Fruit fly (Drosophila melanogaster) whole organism, embryonic: ENCODE results near the gene Gas8.
A peak's percentile ranks its signal among the peaks of the same experiment; 100 is the strongest.

ENCODE experiments used
- Aef1 ChIP-seq: fragments of 200-800 bp; sonication (Bioruptor generic); IDR thresholded peaks from 3 replicates; pipeline ENCODE4 v1.3.6; 2022; ENCODE audit warnings: missing biosample characterization, missing genetic modification characterization
- Bgb ChIP-seq: fragments of 200-800 bp; sonication (Bioruptor generic); IDR thresholded peaks from 2 replicates; pipeline ENCODE4 v1.3.6; 2022; ENCODE audit warnings: missing biosample characterization, missing genetic modification characterization; ENCODE audit not compliant: partially characterized antibody
- Blimp-1 ChIP-seq: fragments of 200-800 bp; sonication (Bioruptor generic); optimal IDR thresholded peaks from 3 replicates; lab custom pipeline; 2018; ENCODE audit warnings: missing biosample characterization, missing genetic modification characterization, mild to moderate bottlenecking, moderate library complexity, missing genetic modification reagents
- CG10462 ChIP-seq: fragments of 200-800 bp; sonication (Bioruptor generic); optimal IDR thresholded peaks from 2 replicates; lab custom pipeline; 2016; ENCODE audit warnings: missing biosample characterization, missing genetic modification characterization
- CG10565 ChIP-seq: fragments of 200-800 bp; sonication (Bioruptor generic); optimal IDR thresholded peaks from 3 replicates; lab custom pipeline; 2016; ENCODE audit warnings: missing biosample characterization, mild to moderate bottlenecking, missing genetic modification characterization
- CG10979 ChIP-seq: fragments of 200-800 bp; sonication (Bioruptor generic); optimal IDR thresholded peaks from 2 replicates; lab custom pipeline; 2018; ENCODE audit warnings: missing biosample characterization, mild to moderate bottlenecking, missing genetic modification characterization, moderate library complexity
- CG11093 ChIP-seq: fragments of 200-800 bp; sonication (Bioruptor generic); IDR thresholded peaks from 3 replicates; pipeline ENCODE4 v1.3.6; 2022; ENCODE audit warnings: missing biosample characterization, missing genetic modification characterization
- CG13894 ChIP-seq: fragments of 200-800 bp; sonication (Bioruptor generic); optimal IDR thresholded peaks from 3 replicates; lab custom pipeline; 2018; ENCODE audit warnings: missing biosample characterization, mild to moderate bottlenecking, missing genetic modification characterization, moderate library complexity
- CG1529 ChIP-seq: fragments of 200-800 bp; sonication (Bioruptor generic); optimal IDR thresholded peaks from 3 replicates; lab custom pipeline; 2018; ENCODE audit warnings: missing biosample characterization, missing genetic modification characterization
- CG15601 ChIP-seq: fragments of 200-800 bp; sonication (Bioruptor generic); optimal IDR thresholded peaks from 3 replicates; lab custom pipeline; 2019; ENCODE audit warnings: missing biosample characterization, mild to moderate bottlenecking, missing genetic modification characterization, moderate library complexity
- CG1792 ChIP-seq: fragments of 200-800 bp; sonication (Bioruptor generic); optimal IDR thresholded peaks from 2 replicates; lab custom pipeline; 2016; ENCODE audit warnings: missing biosample characterization, missing genetic modification characterization
- CG2116 ChIP-seq: fragments of 200-800 bp; sonication (Bioruptor generic); optimal IDR thresholded peaks from 3 replicates; lab custom pipeline; 2018; ENCODE audit warnings: missing biosample characterization, mild to moderate bottlenecking, missing genetic modification characterization
- CG31388 ChIP-seq: fragments of 200-800 bp; sonication (Bioruptor generic); optimal IDR thresholded peaks from 2 replicates; lab custom pipeline; 2016; ENCODE audit warnings: missing biosample characterization, missing genetic modification characterization
- CG3163 ChIP-seq: fragments of 200-800 bp; sonication (Bioruptor generic); optimal IDR thresholded peaks from 3 replicates; lab custom pipeline; 2016; ENCODE audit warnings: missing biosample characterization, missing genetic modification characterization
- CG34422 ChIP-seq: fragments of 200-800 bp; sonication (Bioruptor generic); IDR thresholded peaks from 3 replicates; pipeline ENCODE4 v1.3.6; 2022; ENCODE audit warnings: missing biosample characterization, missing genetic modification characterization
- CG4404 ChIP-seq: fragments of 200-800 bp; sonication (Bioruptor generic); IDR thresholded peaks from 2 replicates; pipeline ENCODE4 v1.3.6; 2022; ENCODE audit warnings: missing biosample characterization, missing genetic modification characterization
- CG4854 ChIP-seq: fragments of 200-800 bp; sonication (Bioruptor generic); optimal IDR thresholded peaks from 2 replicates; lab custom pipeline; 2016; ENCODE audit warnings: missing biosample characterization, missing genetic modification characterization, inconsistent platforms
- CG6813 ChIP-seq: fragments of 200-800 bp; sonication (Bioruptor generic); optimal IDR thresholded peaks from 2 replicates; lab custom pipeline; 2017; ENCODE audit warnings: missing biosample characterization, missing genetic modification characterization, mild to moderate bottlenecking, moderate library complexity, missing genetic modification reagents
- CG7556 ChIP-seq: fragments of 200-800 bp; sonication (Bioruptor generic); optimal IDR thresholded peaks from 2 replicates; lab custom pipeline; 2017; ENCODE audit warnings: missing biosample characterization, mild to moderate bottlenecking, missing genetic modification characterization
- CG9215 ChIP-seq: fragments of 200-800 bp; sonication (Bioruptor generic); IDR thresholded peaks from 2 replicates; pipeline ENCODE4 v1.3.6; 2022; ENCODE audit warnings: missing biosample characterization, missing genetic modification characterization
- CG9437 ChIP-seq: fragments of 200-800 bp; sonication (Bioruptor generic); optimal IDR thresholded peaks from 2 replicates; lab custom pipeline; 2018; ENCODE audit warnings: missing biosample characterization, mild to moderate bottlenecking, missing genetic modification characterization
- CG9797 ChIP-seq: fragments of 200-800 bp; sonication (Bioruptor generic); optimal IDR thresholded peaks from 3 replicates; lab custom pipeline; 2018; ENCODE audit warnings: missing biosample characterization, mild to moderate bottlenecking, missing genetic modification characterization
- D19A ChIP-seq: fragments of 200-800 bp; optimal IDR thresholded peaks from 3 replicates; lab custom pipeline; 2019; ENCODE audit warnings: missing biosample characterization, mild to moderate bottlenecking, missing genetic modification characterization, moderate library complexity
- Deaf1 ChIP-seq: fragments of 200-800 bp; optimal IDR thresholded peaks from 3 replicates; lab custom pipeline; 2019; ENCODE audit warnings: missing biosample characterization, mild to moderate bottlenecking, missing genetic modification characterization, moderate library complexity
- Dfd ChIP-seq, 2 experiments: fragments of >200 bp; optimal IDR thresholded peaks; 2 replicates each; lab custom pipeline; 2017; ENCODE audit warnings: missing biosample characterization in 2 of 2, missing genetic modification characterization in 2 of 2
- ERR ChIP-seq: fragments of 200-800 bp; sonication (Bioruptor generic); optimal IDR thresholded peaks from 2 replicates; lab custom pipeline; 2016; ENCODE audit warnings: missing biosample characterization, missing genetic modification characterization
- Fer1 ChIP-seq: fragments of 200-800 bp; sonication (Bioruptor generic); optimal IDR thresholded peaks from 2 replicates; lab custom pipeline; 2017; ENCODE audit warnings: missing biosample characterization, mild to moderate bottlenecking, missing genetic modification characterization
- Hr51 ChIP-seq, 2 experiments: fragments of 200-800 bp; sonication (Bioruptor generic); optimal IDR thresholded peaks; 2 replicates in 1 of 2; 3 replicates in 1 of 2; lab custom pipeline; 2016 to 2018; ENCODE audit warnings: missing biosample characterization in 2 of 2, missing genetic modification characterization in 2 of 2, mild to moderate bottlenecking in 1 of 2, moderate library complexity in 1 of 2
- Mad ChIP-seq: fragments of 200-800 bp; sonication (Bioruptor generic); optimal IDR thresholded peaks from 2 replicates; lab custom pipeline; 2016; ENCODE audit warnings: missing biosample characterization, missing genetic modification characterization
- Max ChIP-seq: fragments of 200-800 bp; sonication (Bioruptor generic); optimal IDR thresholded peaks from 2 replicates; lab custom pipeline; 2016; ENCODE audit warnings: missing biosample characterization, mild to moderate bottlenecking, missing genetic modification characterization
- Rfx ChIP-seq: fragments of 200-800 bp; sonication (Bioruptor generic); IDR thresholded peaks from 2 replicates; pipeline ENCODE4 v1.3.6; 2022; ENCODE audit warnings: missing biosample characterization, missing genetic modification characterization
- Tbp ChIP-seq: fragments of >200 bp; optimal IDR thresholded peaks from 2 replicates; lab custom pipeline; 2018; ENCODE audit warnings: missing biosample characterization, missing genetic modification characterization
- Usf ChIP-seq: fragments of 200-800 bp; sonication (Bioruptor generic); optimal IDR thresholded peaks from 2 replicates; lab custom pipeline; 2017; ENCODE audit warnings: missing genotype, missing biosample characterization, missing genetic modification characterization
- amos ChIP-seq: fragments of 200-800 bp; sonication (Bioruptor generic); IDR thresholded peaks from 2 replicates; pipeline ENCODE4 v1.3.6; 2022; ENCODE audit warnings: missing biosample characterization, missing genetic modification characterization; ENCODE audit not compliant: partially characterized antibody
- ase ChIP-seq: fragments of 200-800 bp; sonication (Bioruptor generic); IDR thresholded peaks from 3 replicates; pipeline ENCODE4 v1.3.6; 2022; ENCODE audit warnings: missing biosample characterization, missing genetic modification characterization
- bsh ChIP-seq, 2 experiments: fragments of 200-800 bp; sonication (Bioruptor generic); optimal IDR thresholded peaks; 2 replicates each; lab custom pipeline; 2017 to 2018; ENCODE audit warnings: mild to moderate bottlenecking in 2 of 2, missing biosample characterization in 2 of 2, missing genetic modification characterization in 2 of 2, moderate library complexity in 1 of 2
- caup ChIP-seq: fragments of 200-800 bp; sonication (Bioruptor generic); optimal IDR thresholded peaks from 3 replicates; lab custom pipeline; 2017; ENCODE audit warnings: missing biosample characterization, mild to moderate bottlenecking, missing genetic modification characterization, moderate library complexity; ENCODE audit not compliant: severe bottlenecking
- dysf ChIP-seq: fragments of 200-800 bp; sonication (Bioruptor generic); IDR thresholded peaks from 3 replicates; pipeline ENCODE4 v1.3.6; 2022; ENCODE audit warnings: missing biosample characterization, missing genetic modification characterization
- gem ChIP-seq: fragments of 200-800 bp; sonication (Bioruptor generic); optimal IDR thresholded peaks from 2 replicates; lab custom pipeline; 2019; ENCODE audit warnings: missing biosample characterization, mild to moderate bottlenecking, missing genetic modification characterization, moderate library complexity
- grau ChIP-seq: fragments of 200-800 bp; optimal IDR thresholded peaks from 3 replicates; lab custom pipeline; 2019; ENCODE audit warnings: missing biosample characterization, mild to moderate bottlenecking, missing genetic modification characterization, moderate library complexity
- gt ChIP-seq: fragments of 200-800 bp; sonication (Bioruptor generic); IDR thresholded peaks from 2 replicates; pipeline ENCODE4 v1.3.6; 2022; ENCODE audit warnings: missing biosample characterization, missing genetic modification characterization
- jumu ChIP-seq: fragments of 200-800 bp; sonication (Bioruptor generic); optimal IDR thresholded peaks from 3 replicates; lab custom pipeline; 2016; ENCODE audit warnings: missing biosample characterization, missing genetic modification characterization
- kah ChIP-seq: fragments of 200-800 bp; sonication (Bioruptor generic); optimal IDR thresholded peaks from 2 replicates; lab custom pipeline; 2018; ENCODE audit warnings: missing biosample characterization, mild to moderate bottlenecking, missing genetic modification characterization
- lmd ChIP-seq: fragments of 200-800 bp; sonication (Bioruptor generic); IDR thresholded peaks from 2 replicates; pipeline ENCODE4 v1.3.6; 2022; ENCODE audit warnings: missing biosample characterization, missing genetic modification characterization
- mam ChIP-seq: fragments of 200-800 bp; sonication (Bioruptor generic); optimal IDR thresholded peaks from 3 replicates; lab custom pipeline; 2016; ENCODE audit warnings: missing biosample characterization, missing genetic modification characterization
- otp ChIP-seq: fragments of 200-800 bp; sonication (Bioruptor generic); IDR thresholded peaks from 3 replicates; pipeline ENCODE4, ENCODE4 v1.3.6; 2022; ENCODE audit warnings: missing biosample characterization, missing genetic modification characterization
- sob ChIP-seq: fragments of 200-800 bp; sonication (Bioruptor generic); IDR thresholded peaks from 2 replicates; pipeline ENCODE4 v1.3.6; 2022; ENCODE audit warnings: missing biosample characterization, missing genetic modification characterization
- stc ChIP-seq: fragments of 200-800 bp; sonication (Bioruptor generic); IDR thresholded peaks from 2 replicates; pipeline ENCODE4 v1.3.6; 2022; ENCODE audit warnings: missing biosample characterization, missing genetic modification characterization

Gene Gas8

dm6 chrX:3482119-3483014 lies 22.3 kb downstream of the Gas8 start, which contains the start of the genes CG10804 and CG10802 (continued):
- TF ChIP-seq CG9797 (GFP tag; lab: Kevin White, UChicago) (peak; percentile 45), ERR (GFP tag; lab: Kevin White, UChicago) (peak; percentile 41), caup (peak; percentile 43), dysf (peak; percentile 89), Hr51 (GFP tag; optimal IDR thresholded peaks at IDR 0.05; lab: Kevin White, UChicago) (peak; percentile 56 to 68), CG15601 (peak; percentile 69), CG10462 (GFP tag; lab: Kevin White, UChicago) (peak; percentile 54), CG1529 (GFP tag; lab: Kevin White, UChicago) (peak; percentile 7), CG6813 (GFP tag; lab: Kevin White, UChicago) (no peak), gt (GFP tag; lab: Robert Waterston, UW) (peak; percentile 37), CG31388 (GFP tag; lab: Kevin White, UChicago) (no peak), CG9215 (peak; percentile 88), CG10565 (GFP tag; lab: Kevin White, UChicago) (peak; percentile 49), D19A (tag; lab: Kevin White, UChicago) (peak; percentile 66), bsh (GFP tag; optimal IDR thresholded peaks at IDR 0.05; lab: Kevin White, UChicago) (peak in 1 of 2 experiments; percentile 72), jumu (GFP tag; lab: Kevin White, UChicago) (peak; percentile 83), Bgb (GFP tag; lab: Robert Waterston, UW) (peak; percentile 62), Blimp-1 (peak; percentile 56), CG2116 (GFP tag; lab: Kevin White, UChicago) (peak; percentile 82), mam (GFP tag; lab: Kevin White, UChicago) (peak; percentile 90), Usf (GFP tag; lab: Kevin White, UChicago) (peak; percentile 30), CG13894 (no peak), lmd (GFP tag; lab: Robert Waterston, UW) (peak; percentile 80), amos (GFP tag; lab: Robert Waterston, UW) (peak; percentile 69), CG4854 (GFP tag; lab: Kevin White, UChicago) (peak; percentile 50), Deaf1 (tag; lab: Kevin White, UChicago) (no peak), Fer1 (GFP tag; lab: Kevin White, UChicago) (peak; percentile 28), CG34422 (peak; percentile 86), CG11093 (GFP tag; lab: Robert Waterston, UW) (peak; percentile 80), CG4404 (peak; percentile 77), Rfx (peak; percentile 93), sob (GFP tag; lab: Robert Waterston, UW) (peak; percentile 89), Tbp (no peak), Dfd (GFP tag; optimal IDR thresholded peaks at IDR 0.05; lab: Kevin White, UChicago) (no peak), CG9437 (peak; percentile 95), CG3163 (peak; percentile 58), stc (peak; percentile 86), CG1792 (peak; percentile 69), ase (peak; percentile 85; the same call in 2 of the 3 replicates), CG10979 (tag; lab: Kevin White, UChicago) (peak; percentile 49), kah (no peak), CG7556 (GFP tag; lab: Kevin White, UChicago) (peak; percentile 45), Mad (GFP tag; lab: Kevin White, UChicago) (peak; percentile 69), grau (tag; lab: Kevin White, UChicago) (peak; percentile 75), Max (GFP tag; lab: Kevin White, UChicago) (peak; percentile 64), otp (GFP tag; lab: Robert Waterston, UW) (peak; percentile 82), gem (tag; lab: Kevin White, UChicago) (peak; percentile 84), Aef1 (GFP tag; lab: Robert Waterston, UW) (peak; percentile 84)
